Fruit fly (Drosophila melanogaster): ENCODE data around the gene Tmem43.

The Tmem43 gene

DNA sequence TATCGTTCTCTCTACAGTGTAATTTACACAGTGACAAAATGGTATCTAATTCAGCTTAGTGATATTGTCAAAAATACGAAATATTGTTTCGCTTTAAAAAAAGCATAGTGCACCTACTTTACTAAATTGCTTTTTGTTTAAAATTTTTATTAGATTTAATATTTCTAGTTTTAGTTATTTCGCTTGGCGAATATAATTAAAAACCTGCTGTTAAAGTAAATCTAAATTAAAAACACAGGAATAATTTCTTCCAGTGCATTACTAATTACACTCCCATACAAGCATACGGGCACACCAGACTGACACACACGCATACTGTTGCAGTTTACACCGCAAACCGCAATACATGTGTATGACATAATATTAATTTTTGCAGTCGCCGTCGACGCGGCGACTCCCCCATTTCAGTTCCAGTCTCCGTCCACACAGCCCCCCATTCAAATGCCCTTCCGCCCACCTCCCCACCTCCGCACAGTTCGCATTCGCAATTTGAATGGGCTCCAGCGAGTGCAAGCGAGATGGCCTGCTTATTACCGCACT lies 51.1 kb downstream of the Tmem43 start (continued):
- peak; percentile 55 for TF ChIP-seq tio (GFP tag; optimal IDR thresholded peaks at IDR 0.05)
- peak; percentile 51; the same call in 1 of the 2 replicates for TF ChIP-seq Xrp1 (GFP tag; IDR thresholded peaks at IDR 0.05)
- TF ChIP-seq CG34376 (GFP tag; optimal IDR thresholded peaks at IDR 0.05) = peak; percentile 8
- peak; percentile 69 for TF ChIP-seq seq (GFP tag; IDR thresholded peaks at IDR 0.05)
- no peak for TF ChIP-seq CG11398 (GFP tag; optimal IDR thresholded peaks at IDR 0.05)
- TF ChIP-seq CG9932 (GFP tag; IDR thresholded peaks at IDR 0.05) = peak; percentile 85
- peak; percentile 57 for TF ChIP-seq Adf1 (GFP tag; IDR thresholded peaks at IDR 0.05)
- TF ChIP-seq Opbp (GFP tag; IDR thresholded peaks at IDR 0.05; ENCODE audit: partially characterized antibody) = no peak
- TF ChIP-seq Taf1 (GFP tag; IDR thresholded peaks at IDR 0.05) = peak; percentile 62; the same call in 1 of the 2 replicates
- TF ChIP-seq Vsx1 (GFP tag; optimal IDR thresholded peaks at IDR 0.05) = no peak
- no peak for TF ChIP-seq repo (GFP tag; optimal IDR thresholded peaks at IDR 0.05)
- no peak for TF ChIP-seq pzg (GFP tag; optimal IDR thresholded peaks at IDR 0.05)
- no peak for TF ChIP-seq zfh1 (GFP tag; IDR thresholded peaks at IDR 0.05)
- peak; percentile 42 for TF ChIP-seq CG13624 (GFP tag; optimal IDR thresholded peaks at IDR 0.05)
- no peak for TF ChIP-seq Hr78 (GFP tag; optimal IDR thresholded peaks at IDR 0.05)
- TF ChIP-seq CG17361 (GFP tag; IDR thresholded peaks at IDR 0.05) = peak; percentile 67
- no peak for TF ChIP-seq crc (GFP tag; optimal IDR thresholded peaks at IDR 0.05)
- no peak for TF ChIP-seq bigmax (GFP tag; optimal IDR thresholded peaks at IDR 0.05)
- no peak for TF ChIP-seq ftz-f1 (GFP tag; optimal IDR thresholded peaks at IDR 0.05)
- no peak for TF ChIP-seq CG1603 (tag; optimal IDR thresholded peaks at IDR 0.05)
- TF ChIP-seq crol (GFP tag; IDR thresholded peaks at IDR 0.05) = peak; percentile 50
- peak; percentile 88 for TF ChIP-seq CG2678 (tag; optimal IDR thresholded peaks at IDR 0.05)
- TF ChIP-seq zfh2 (GFP tag; optimal IDR thresholded peaks at IDR 0.05) = peak; percentile 46
- TF ChIP-seq Aef1 (GFP tag; IDR thresholded peaks at IDR 0.05) = peak; percentile 75
- no peak for TF ChIP-seq CG7963 (GFP tag; IDR thresholded peaks at IDR 0.05; ENCODE audit: partially characterized antibody)
- no peak for TF ChIP-seq CG13287 (GFP tag; IDR thresholded peaks at IDR 0.05; ENCODE audit: partially characterized antibody)
- TF ChIP-seq CG17612 (GFP tag; IDR thresholded peaks at IDR 0.05) = 0 out of 2 replicates have a peak, but pooled peaks have one; percentile 36
- TF ChIP-seq CG15696 (tag; optimal IDR thresholded peaks at IDR 0.05) = peak; percentile 23
- peak; percentile 83 for TF ChIP-seq sob (GFP tag; IDR thresholded peaks at IDR 0.05)
- peak; percentile 32 for TF ChIP-seq CG17829 (tag; optimal IDR thresholded peaks at IDR 0.05)
- peak; percentile 84 for TF ChIP-seq CG18599 (GFP tag; optimal IDR thresholded peaks at IDR 0.05)
- no peak; the same call in 1 of the 2 replicates for TF ChIP-seq CG8765 (GFP tag; IDR thresholded peaks at IDR 0.05)
- no peak for TF ChIP-seq CG16813 (GFP tag; IDR thresholded peaks at IDR 0.05; ENCODE audit: partially characterized antibody)
- no peak for TF ChIP-seq D (optimal IDR thresholded peaks at IDR 0.05)
- no peak for TF ChIP-seq D (GFP tag; optimal IDR thresholded peaks at IDR 0.05)
- TF ChIP-seq ken (GFP tag; IDR thresholded peaks at IDR 0.05) = no peak
- TF ChIP-seq gce (GFP tag; IDR thresholded peaks at IDR 0.05) = no peak
- no peak for TF ChIP-seq da (GFP tag; optimal IDR thresholded peaks at IDR 0.05)
- peak; percentile 25 for TF ChIP-seq Nf-YB (GFP tag; optimal IDR thresholded peaks at IDR 0.05)
- TF ChIP-seq Ada2b (GFP tag; IDR thresholded peaks at IDR 0.05) = peak; percentile 69
- TF ChIP-seq Bteb2 (GFP tag; optimal IDR thresholded peaks at IDR 0.05) = peak; percentile 65
- no peak for TF ChIP-seq bbx (GFP tag; IDR thresholded peaks at IDR 0.05; ENCODE audit: partially characterized antibody)
- TF ChIP-seq tgo (GFP tag; IDR thresholded peaks at IDR 0.05) = peak; percentile 82
- peak; percentile 5 for TF ChIP-seq bab2 (GFP tag; optimal IDR thresholded peaks at IDR 0.05)
- peak; percentile 33 for TF ChIP-seq CG12299 (tag; optimal IDR thresholded peaks at IDR 0.05)
- peak; percentile 58; the same call in 2 of the 3 replicates for TF ChIP-seq so (GFP tag; IDR thresholded peaks at IDR 0.05)
- peak; percentile 47 for TF ChIP-seq NfI (GFP tag; optimal IDR thresholded peaks at IDR 0.05)
- TF ChIP-seq jumu (GFP tag; optimal IDR thresholded peaks at IDR 0.05) = no peak
- peak; percentile 58 for TF ChIP-seq Oli (tag; optimal IDR thresholded peaks at IDR 0.05)
- peak; percentile 85 for TF ChIP-seq CG10147 (GFP tag; optimal IDR thresholded peaks at IDR 0.05)
- peak; percentile 83 for TF ChIP-seq CG11695 (GFP tag; IDR thresholded peaks at IDR 0.05)
